Fruit fly (Drosophila melanogaster) whole organism, embryonic: ENCODE results near the gene Yif1.
A peak's percentile ranks its signal among the peaks of the same experiment; 100 is the strongest.

Source experiments
- Atf6 ChIP-seq: fragments of 200-800 bp; sonication (Bioruptor generic); IDR thresholded peaks from 2 replicates; pipeline ENCODE4 v1.3.6; 2022; ENCODE audit warnings: missing biosample characterization, missing genetic modification characterization
- Blimp-1 ChIP-seq: fragments of 200-800 bp; sonication (Bioruptor generic); optimal IDR thresholded peaks from 3 replicates; lab custom pipeline; 2018; ENCODE audit warnings: missing biosample characterization, missing genetic modification characterization, mild to moderate bottlenecking, moderate library complexity, missing genetic modification reagents
- C15 ChIP-seq: fragments of 200-800 bp; sonication (Bioruptor generic); IDR thresholded peaks from 3 replicates; pipeline ENCODE4 v1.3.6; 2022; ENCODE audit warnings: missing biosample characterization, missing genetic modification characterization
- CG10147 ChIP-seq: fragments of 200-800 bp; sonication (Bioruptor generic); optimal IDR thresholded peaks from 2 replicates; lab custom pipeline; 2019; ENCODE audit warnings: missing biosample characterization, mild to moderate bottlenecking, missing genetic modification characterization, moderate library complexity
- CG12104 ChIP-seq: fragments of 200-800 bp; sonication (Bioruptor generic); optimal IDR thresholded peaks from 3 replicates; lab custom pipeline; 2016; ENCODE audit warnings: missing biosample characterization, missing genetic modification characterization
- CG17328 ChIP-seq: fragments of 200-800 bp; sonication (Bioruptor generic); IDR thresholded peaks from 2 replicates; pipeline ENCODE4 v1.3.6; 2022; ENCODE audit warnings: missing biosample characterization, missing genetic modification characterization
- CG17361 ChIP-seq: fragments of 200-800 bp; sonication (Bioruptor generic); IDR thresholded peaks from 3 replicates; pipeline ENCODE4 v1.3.6; 2022; ENCODE audit warnings: missing biosample characterization, missing genetic modification characterization
- CG17912 ChIP-seq: fragments of 200-800 bp; sonication (Bioruptor generic); optimal IDR thresholded peaks from 2 replicates; lab custom pipeline; 2018; ENCODE audit warnings: missing biosample characterization, mild to moderate bottlenecking, missing genetic modification characterization
- CG1792 ChIP-seq: fragments of 200-800 bp; sonication (Bioruptor generic); optimal IDR thresholded peaks from 2 replicates; lab custom pipeline; 2016; ENCODE audit warnings: missing biosample characterization, missing genetic modification characterization
- CG2120 ChIP-seq: fragments of 200-800 bp; sonication (Bioruptor generic); optimal IDR thresholded peaks from 3 replicates; lab custom pipeline; 2016; ENCODE audit warnings: missing biosample characterization, missing genetic modification characterization
- CG2202 ChIP-seq: fragments of 200-800 bp; sonication (Bioruptor generic); optimal IDR thresholded peaks from 2 replicates; lab custom pipeline; 2018; ENCODE audit warnings: missing biosample characterization, mild to moderate bottlenecking, missing genetic modification characterization
- CG2678 ChIP-seq: fragments of 200-800 bp; sonication (Bioruptor generic); optimal IDR thresholded peaks from 3 replicates; lab custom pipeline; 2019; ENCODE audit warnings: missing biosample characterization, mild to moderate bottlenecking, missing genetic modification characterization, moderate library complexity
- CG3847 ChIP-seq: fragments of 200-800 bp; sonication (Bioruptor generic); IDR thresholded peaks from 2 replicates; pipeline ENCODE4 v1.3.6; 2022; ENCODE audit warnings: missing biosample characterization, missing genetic modification characterization
- CG5953 ChIP-seq: fragments of 200-800 bp; sonication (Bioruptor generic); IDR thresholded peaks from 2 replicates; pipeline ENCODE4 v1.3.6; 2022; ENCODE audit warnings: missing biosample characterization, missing genetic modification characterization
- CG6654 ChIP-seq: fragments of 200-800 bp; sonication (Bioruptor generic); optimal IDR thresholded peaks from 2 replicates; lab custom pipeline; 2017; ENCODE audit warnings: missing biosample characterization, mild to moderate bottlenecking, missing genetic modification characterization
- CG7372 ChIP-seq: fragments of 200-800 bp; sonication (Bioruptor generic); IDR thresholded peaks from 2 replicates; pipeline ENCODE4 v1.3.6; 2022; ENCODE audit warnings: missing biosample characterization, missing genetic modification characterization
- CG7556 ChIP-seq: fragments of 200-800 bp; sonication (Bioruptor generic); optimal IDR thresholded peaks from 2 replicates; lab custom pipeline; 2017; ENCODE audit warnings: missing biosample characterization, mild to moderate bottlenecking, missing genetic modification characterization
- CG8290 ChIP-seq, 3 experiments: fragments of 200-800 bp; sonication (Bioruptor generic); optimal IDR thresholded peaks; 2 replicates each; lab custom pipeline; 2016 to 2019; ENCODE audit warnings: missing biosample characterization in 3 of 3, missing genetic modification characterization in 3 of 3, mild to moderate bottlenecking in 2 of 3, moderate library complexity in 1 of 3
- CG9215 ChIP-seq: fragments of 200-800 bp; sonication (Bioruptor generic); IDR thresholded peaks from 2 replicates; pipeline ENCODE4 v1.3.6; 2022; ENCODE audit warnings: missing biosample characterization, missing genetic modification characterization
- CG9437 ChIP-seq: fragments of 200-800 bp; sonication (Bioruptor generic); optimal IDR thresholded peaks from 2 replicates; lab custom pipeline; 2018; ENCODE audit warnings: missing biosample characterization, mild to moderate bottlenecking, missing genetic modification characterization
- CG9797 ChIP-seq: fragments of 200-800 bp; sonication (Bioruptor generic); optimal IDR thresholded peaks from 3 replicates; lab custom pipeline; 2018; ENCODE audit warnings: missing biosample characterization, mild to moderate bottlenecking, missing genetic modification characterization
- CoRest ChIP-seq: fragments of 200-800 bp; sonication (Bioruptor generic); optimal IDR thresholded peaks from 3 replicates; lab custom pipeline; 2018; ENCODE audit warnings: missing biosample characterization, mild to moderate bottlenecking, missing genetic modification characterization, moderate library complexity
- D19A ChIP-seq: fragments of 200-800 bp; optimal IDR thresholded peaks from 3 replicates; lab custom pipeline; 2019; ENCODE audit warnings: missing biosample characterization, mild to moderate bottlenecking, missing genetic modification characterization, moderate library complexity
- D19B ChIP-seq: fragments of 200-800 bp; sonication (Bioruptor generic); optimal IDR thresholded peaks from 2 replicates; lab custom pipeline; 2017; ENCODE audit warnings: missing biosample characterization, mild to moderate bottlenecking, missing genetic modification characterization
- Dp ChIP-seq: fragments of 200-800 bp; sonication (Bioruptor generic); optimal IDR thresholded peaks from 2 replicates; lab custom pipeline; 2018; ENCODE audit warnings: missing biosample characterization, mild to moderate bottlenecking, missing genetic modification characterization, moderate library complexity
- Dref ChIP-seq: fragments of 200-800 bp; sonication (Bioruptor generic); IDR thresholded peaks from 2 replicates; pipeline ENCODE4 v1.3.6; 2022; ENCODE audit warnings: missing biosample characterization, missing genetic modification characterization
- E2f2 ChIP-seq: fragments of 200-800 bp; sonication (Bioruptor generic); IDR thresholded peaks from 2 replicates; pipeline ENCODE4 v1.3.6; 2022; ENCODE audit warnings: missing biosample characterization, missing genetic modification characterization
- Ets65A ChIP-seq: fragments of 200-800 bp; sonication (Bioruptor generic); peaks from one replicate; lab custom pipeline; 2016; ENCODE audit warnings: missing biosample characterization, missing genetic modification characterization
- Fer1 ChIP-seq: fragments of 200-800 bp; sonication (Bioruptor generic); optimal IDR thresholded peaks from 2 replicates; lab custom pipeline; 2017; ENCODE audit warnings: missing biosample characterization, mild to moderate bottlenecking, missing genetic modification characterization
- Fer3 ChIP-seq: fragments of 200-800 bp; sonication (Bioruptor generic); optimal IDR thresholded peaks from 2 replicates; lab custom pipeline; 2018; ENCODE audit warnings: missing biosample characterization, mild to moderate bottlenecking, missing genetic modification characterization, moderate library complexity
- H2.0 ChIP-seq: fragments of 200-800 bp; sonication (Bioruptor generic); IDR thresholded peaks from 2 replicates; pipeline ENCODE4 v1.3.6; 2022; ENCODE audit warnings: missing biosample characterization, missing genetic modification characterization
- Max ChIP-seq: fragments of 200-800 bp; sonication (Bioruptor generic); optimal IDR thresholded peaks from 2 replicates; lab custom pipeline; 2016; ENCODE audit warnings: missing biosample characterization, mild to moderate bottlenecking, missing genetic modification characterization
- Meics ChIP-seq: fragments of 200-800 bp; sonication (Bioruptor generic); optimal IDR thresholded peaks from 2 replicates; lab custom pipeline; 2017; ENCODE audit warnings: missing biosample characterization, mild to moderate bottlenecking, missing genetic modification characterization
- NfI ChIP-seq: fragments of 200-800 bp; sonication (Bioruptor generic); optimal IDR thresholded peaks from 3 replicates; lab custom pipeline; 2018; ENCODE audit warnings: missing biosample characterization, mild to moderate bottlenecking, missing genetic modification characterization, moderate library complexity
- Sin3A ChIP-seq: fragments of >200 bp; optimal IDR thresholded peaks from 2 replicates; lab custom pipeline; 2018
- Vsx1 ChIP-seq: fragments of 200-800 bp; sonication (Bioruptor generic); optimal IDR thresholded peaks from 2 replicates; lab custom pipeline; 2017; ENCODE audit warnings: missing biosample characterization, mild to moderate bottlenecking, missing genetic modification characterization, missing genetic modification reagents
- ap ChIP-seq: fragments of 200-800 bp; sonication (Bioruptor generic); IDR thresholded peaks from 2 replicates; pipeline ENCODE4 v1.3.6; 2022; ENCODE audit warnings: missing biosample characterization, missing genetic modification characterization
- ash1 ChIP-seq: fragments of 200-800 bp; sonication (Bioruptor generic); optimal IDR thresholded peaks from 2 replicates; lab custom pipeline; 2018; ENCODE audit warnings: missing biosample characterization, mild to moderate bottlenecking, missing genetic modification characterization
- bab2 ChIP-seq: fragments of 200-800 bp; sonication (Bioruptor generic); optimal IDR thresholded peaks from 2 replicates; lab custom pipeline; 2016; ENCODE audit warnings: missing biosample characterization, missing genetic modification characterization
- crol ChIP-seq: fragments of 200-800 bp; sonication (Bioruptor generic); IDR thresholded peaks from 2 replicates; pipeline ENCODE4 v1.3.6; 2022; ENCODE audit warnings: missing biosample characterization, missing genetic modification characterization
- dati ChIP-seq: fragments of 200-800 bp; sonication (Bioruptor generic); IDR thresholded peaks from 2 replicates; pipeline ENCODE4 v1.3.6; 2022; ENCODE audit warnings: missing biosample characterization, missing genetic modification characterization
- exex ChIP-seq: fragments of 200-800 bp; sonication (Bioruptor generic); optimal IDR thresholded peaks from 4 replicates; lab custom pipeline; 2018; ENCODE audit warnings: missing biosample characterization, mild to moderate bottlenecking, missing genetic modification characterization, moderate library complexity
- fd96Cb ChIP-seq: fragments of 200-800 bp; sonication (Bioruptor generic); optimal IDR thresholded peaks from 2 replicates; lab custom pipeline; 2018; ENCODE audit warnings: missing biosample characterization, mild to moderate bottlenecking, missing genetic modification characterization, moderate library complexity
- gem ChIP-seq: fragments of 200-800 bp; sonication (Bioruptor generic); optimal IDR thresholded peaks from 2 replicates; lab custom pipeline; 2019; ENCODE audit warnings: missing biosample characterization, mild to moderate bottlenecking, missing genetic modification characterization, moderate library complexity
- gro ChIP-seq: fragments of 200-800 bp; sonication (Bioruptor generic); optimal IDR thresholded peaks from 2 replicates; lab custom pipeline; 2016; ENCODE audit warnings: missing biosample characterization, missing genetic modification characterization
- inv ChIP-seq: fragments of 200-800 bp; sonication (Bioruptor generic); IDR thresholded peaks from 2 replicates; pipeline ENCODE4 v1.3.6; 2022; ENCODE audit warnings: missing biosample characterization, missing genetic modification characterization; ENCODE audit not compliant: partially characterized antibody
- lov ChIP-seq, 2 experiments: fragments of 200-800 bp in 1 of 2; fragments of >200 bp in 1 of 2; sonication (Bioruptor generic) in 1 of 2; IDR thresholded peaks in 1 of 2; optimal IDR thresholded peaks in 1 of 2; 2 replicates in 1 of 2; 3 replicates in 1 of 2; pipeline versions ENCODE4 v1.3.6 to Lab custom; 2017 to 2022; ENCODE audit warnings: missing biosample characterization in 1 of 2, missing genetic modification characterization in 1 of 2
- rib ChIP-seq: fragments of 200-800 bp; sonication (Bioruptor generic); IDR thresholded peaks from 2 replicates; pipeline ENCODE4 v1.3.6; 2022; ENCODE audit warnings: missing biosample characterization, missing genetic modification characterization
- sens ChIP-seq: fragments of 200-800 bp; sonication (Bioruptor generic); peaks from one replicate; lab custom pipeline; 2016; ENCODE audit warnings: missing biosample characterization, missing genetic modification characterization
- toy ChIP-seq: fragments of 200-800 bp; sonication (Bioruptor generic); IDR thresholded peaks from 2 replicates; pipeline ENCODE4 v1.3.6; 2022; ENCODE audit warnings: missing biosample characterization, missing genetic modification characterization
- wor ChIP-seq: fragments of 200-800 bp; sonication (Bioruptor generic); IDR thresholded peaks from 2 replicates; pipeline ENCODE4 v1.3.6; 2022; ENCODE audit warnings: missing biosample characterization, missing genetic modification characterization
- zf30C ChIP-seq: fragments of 200-800 bp; sonication (Bioruptor generic); optimal IDR thresholded peaks from 3 replicates; lab custom pipeline; 2018; ENCODE audit warnings: missing biosample characterization, mild to moderate bottlenecking, missing genetic modification characterization

Gene Yif1

DNA sequence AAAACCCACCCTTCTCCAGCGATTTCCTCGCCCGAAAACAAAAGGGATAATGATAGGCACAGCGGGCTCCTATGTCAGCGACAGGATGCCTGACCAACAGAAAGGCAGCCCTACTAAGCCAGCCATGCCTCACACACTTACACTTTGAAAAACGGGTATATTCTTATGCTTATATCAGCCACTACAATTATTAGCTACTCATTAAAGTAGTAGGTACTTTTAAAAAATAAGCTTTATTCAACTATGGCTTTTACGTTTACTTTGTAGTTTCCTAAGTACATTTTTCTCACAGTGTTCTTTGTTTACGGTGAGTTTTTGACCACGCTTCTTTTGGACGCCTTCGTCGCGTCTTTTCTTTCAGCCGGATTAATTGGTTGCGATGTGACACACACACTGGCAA is 27.5 kb upstream of the Yif1 start (continued):
- TF ChIP-seq CG17912 (GFP tag; lab: Kevin White, UChicago) (no peak), CoRest (tag; lab: Kevin White, UChicago) (no peak), CG2202 (no peak), gem (tag; lab: Kevin White, UChicago) (peak; percentile 21), CG6654 (GFP tag; lab: Kevin White, UChicago) (no peak), Max (GFP tag; lab: Kevin White, UChicago) (no peak), inv (no peak), Blimp-1 (GFP tag; lab: Kevin White, UChicago) (no peak), Fer3 (tag; lab: Kevin White, UChicago) (peak; percentile 9), D19A (no peak), CG1792 (GFP tag; lab: Kevin White, UChicago) (no peak), CG17328 (GFP tag; lab: Robert Waterston, UW) (no peak), Meics (peak; percentile 39), CG3847 (GFP tag; lab: Robert Waterston, UW) (no peak), zf30C (GFP tag; lab: Kevin White, UChicago) (no peak), wor (GFP tag; lab: Robert Waterston, UW) (no peak), CG9215 (GFP tag; lab: Robert Waterston, UW) (no peak), lov (optimal IDR thresholded peaks at IDR 0.05; lab: Kevin White, UChicago) (no peak), lov (GFP tag; IDR thresholded peaks at IDR 0.05; lab: Robert Waterston, UW) (no peak), CG10147 (GFP tag; lab: Kevin White, UChicago) (peak; percentile 15), ash1 (no peak), CG7556 (GFP tag; lab: Kevin White, UChicago) (peak; percentile 11), sens (GFP tag; lab: Kevin White, UChicago) (no peak), CG9797 (GFP tag; lab: Kevin White, UChicago) (no peak), E2f2 (GFP tag; lab: Robert Waterston, UW) (no peak), CG8290 (GFP tag; optimal IDR thresholded peaks at IDR 0.05; lab: Kevin White, UChicago) (no peak), CG8290 (tag; optimal IDR thresholded peaks at IDR 0.05; lab: Kevin White, UChicago) (peak in 1 of 2 experiments; percentile 2), toy (GFP tag; lab: Robert Waterston, UW) (no peak), Dp (GFP tag; lab: Kevin White, UChicago) (no peak), CG2120 (peak; percentile 53), Dref (GFP tag; lab: Robert Waterston, UW) (no peak), bab2 (GFP tag; lab: Kevin White, UChicago) (no peak), CG17361 (GFP tag; lab: Robert Waterston, UW) (no peak), NfI (GFP tag; lab: Kevin White, UChicago) (no peak), CG2678 (peak; percentile 18), ap (GFP tag; lab: Robert Waterston, UW) (no peak), Vsx1 (no peak), CG5953 (GFP tag; lab: Robert Waterston, UW) (no peak), CG9437 (GFP tag; lab: Kevin White, UChicago) (no peak), H2.0 (GFP tag; lab: Robert Waterston, UW) (no peak), CG7372 (GFP tag; lab: Robert Waterston, UW) (peak; percentile 27; the same call in 1 of the 2 replicates), crol (GFP tag; lab: Robert Waterston, UW) (no peak), gro (GFP tag; lab: Kevin White, UChicago) (no peak), D19B (GFP tag; lab: Kevin White, UChicago) (no peak), Ets65A (GFP tag; lab: Kevin White, UChicago) (peak; percentile 77), C15 (no peak), CG12104 (GFP tag; lab: Kevin White, UChicago) (no peak), Fer1 (peak; percentile 11), exex (no peak), Sin3A (lab: Kevin White, UChicago) (no peak), rib (GFP tag; lab: Robert Waterston, UW) (no peak), Atf6 (GFP tag; lab: Robert Waterston, UW) (no peak), fd96Cb (no peak), dati (no peak)
